Worm (Caenorhabditis elegans) whole organism, young adult: ENCODE results near the gene toca-2.

Experiments used
- D2030.7 ChIP-seq: fragments of 200-800 bp; sonication (Bioruptor generic); IDR thresholded peaks from 2 replicates; pipeline ENCODE4 v1.3.6; 2022; ENCODE audit warnings: missing genetic modification reagents, missing genetic modification characterization, missing compliant biosample characterization
- F33H1.4 ChIP-seq: fragments of 200-800 bp; sonication (Bioruptor generic); IDR thresholded peaks from 2 replicates; pipeline ENCODE4 v1.3.6; 2022; ENCODE audit warnings: missing genetic modification reagents, missing genetic modification characterization, missing compliant biosample characterization
- F49E8.2 ChIP-seq: sonication (generic microtip); optimal IDR thresholded peaks from 3 replicates; lab custom pipeline; 2017; ENCODE audit warnings: missing genetic modification characterization, mild to moderate bottlenecking, missing compliant biosample characterization, antibody characterized with exemption, moderate library complexity; ENCODE audit not compliant: insufficient read depth
- F57A8.1 ChIP-seq: fragments of 200-800 bp; sonication (Bioruptor generic); optimal IDR thresholded peaks from 2 replicates; lab custom pipeline; 2018; ENCODE audit warnings: mild to moderate bottlenecking, missing genetic modification characterization, moderate library complexity, missing compliant biosample characterization
- F57C9.4 ChIP-seq: sonication (generic microtip); optimal IDR thresholded peaks from 2 replicates; lab custom pipeline; 2017; ENCODE audit warnings: mild to moderate bottlenecking, missing genetic modification characterization, missing compliant biosample characterization
- K12H6.12 ChIP-seq: fragments of 200-800 bp; sonication (Bioruptor generic); optimal IDR thresholded peaks from 2 replicates; lab custom pipeline; 2018; ENCODE audit warnings: mild to moderate bottlenecking, missing genetic modification characterization, missing compliant biosample characterization
- Y53G8AR.9 ChIP-seq: fragments of 200-800 bp; sonication (Bioruptor generic); conservative IDR thresholded peaks from 2 replicates; pipeline ENCODE4 v1.3.6; 2022; ENCODE audit warnings: missing genetic modification reagents, missing genetic modification characterization, missing compliant biosample characterization
- Y67H2A.10 ChIP-seq: fragments of 200-800 bp; sonication (Bioruptor generic); conservative IDR thresholded peaks from 2 replicates; pipeline ENCODE4 v1.3.6; 2022; ENCODE audit warnings: missing genetic modification reagents, missing genetic modification characterization, missing compliant biosample characterization
- ama-1 ChIP-seq, 3 experiments: fragments of 150-350 bp in 1 of 3; sonication (generic microtip) in 2 of 3; optimal IDR thresholded peaks; 2 replicates each; lab custom pipeline; 2014 to 2018; ENCODE audit warnings: missing biosample characterization in 2 of 3, missing genetic modification characterization in 2 of 3, missing genetic modification reagents in 2 of 3
- aptf-3 ChIP-seq: fragments of 200-800 bp; sonication (Bioruptor generic); IDR thresholded peaks from 2 replicates; pipeline ENCODE4 v1.3.6; 2022; ENCODE audit warnings: missing genetic modification characterization, missing compliant biosample characterization
- chd-7 ChIP-seq: sonication (generic microtip); optimal IDR thresholded peaks from 2 replicates; lab custom pipeline; 2016; ENCODE audit warnings: mild to moderate bottlenecking, missing genetic modification characterization, moderate library complexity, missing compliant biosample characterization
- hlh-26 ChIP-seq: fragments of 200-800 bp; sonication (Bioruptor generic); conservative IDR thresholded peaks from 2 replicates; pipeline ENCODE4 v1.3.6; 2022; ENCODE audit warnings: missing genetic modification reagents, missing genetic modification characterization, missing compliant biosample characterization
- hmg-1.2 ChIP-seq: fragments of 200-800 bp; sonication (Bioruptor generic); IDR thresholded peaks from 2 replicates; pipeline ENCODE4 v1.3.6; 2022; ENCODE audit warnings: missing genetic modification reagents, missing genetic modification characterization, missing compliant biosample characterization
- hrde-1 ChIP-seq: sonication (generic microtip); optimal IDR thresholded peaks from 2 replicates; lab custom pipeline; 2016; ENCODE audit warnings: missing genetic modification characterization, mild to moderate bottlenecking, missing compliant biosample characterization, moderate library complexity, missing genotype, missing genetic modification reagents, borderline replicate concordance
- let-526 ChIP-seq: fragments of 200-800 bp; sonication (Bioruptor generic); IDR thresholded peaks from 2 replicates; pipeline ENCODE4 v1.3.6; 2022; ENCODE audit warnings: missing genetic modification reagents, missing genetic modification characterization, missing compliant biosample characterization
- let-607 ChIP-seq, 2 experiments: fragments of 200-800 bp in 1 of 2; sonication (Bioruptor generic) in 1 of 2; sonication (generic microtip) in 1 of 2; optimal IDR thresholded peaks; 2 replicates each; lab custom pipeline; 2016 to 2018; ENCODE audit warnings: mild to moderate bottlenecking in 2 of 2, missing compliant biosample characterization in 2 of 2, missing genetic modification characterization in 2 of 2, moderate library complexity in 2 of 2, missing genotype in 1 of 2
- lin-40 ChIP-seq: sonication (generic microtip); optimal IDR thresholded peaks from 2 replicates; lab custom pipeline; 2016; ENCODE audit warnings: missing genetic modification characterization, mild to moderate bottlenecking, missing compliant biosample characterization, missing genotype, missing genetic modification reagents
- lsl-1 ChIP-seq: fragments of 200-800 bp; sonication (Bioruptor generic); optimal IDR thresholded peaks from 2 replicates; lab custom pipeline; 2018; ENCODE audit warnings: mild to moderate bottlenecking, missing genetic modification characterization, moderate library complexity, missing compliant biosample characterization
- madf-8 ChIP-seq: fragments of 200-800 bp; sonication (Bioruptor generic); conservative IDR thresholded peaks from 2 replicates; pipeline ENCODE4 v1.3.6; 2022; ENCODE audit warnings: missing genetic modification reagents, missing genetic modification characterization, missing compliant biosample characterization
- mxl-1 ChIP-seq: sonication (generic microtip); optimal IDR thresholded peaks from 2 replicates; lab custom pipeline; 2016; ENCODE audit warnings: missing genetic modification characterization, missing compliant biosample characterization
- nfya-2 ChIP-seq: fragments of 200-800 bp; sonication (Bioruptor generic); IDR thresholded peaks from 2 replicates; pipeline ENCODE4 v1.3.6; 2022; ENCODE audit warnings: missing genetic modification reagents, missing genetic modification characterization, missing compliant biosample characterization
- nfyb-1 ChIP-seq: fragments of 200-800 bp; sonication (Bioruptor generic); IDR thresholded peaks from 2 replicates; pipeline ENCODE4 v1.3.6; 2022; ENCODE audit warnings: missing genetic modification reagents, missing genetic modification characterization, missing compliant biosample characterization
- nhr-179 ChIP-seq: sonication (generic microtip); optimal IDR thresholded peaks from 2 replicates; lab custom pipeline; 2016; ENCODE audit warnings: mild to moderate bottlenecking, missing genetic modification characterization, missing compliant biosample characterization
- nhr-80 ChIP-seq: sonication (generic microtip); optimal IDR thresholded peaks from 2 replicates; lab custom pipeline; 2016; ENCODE audit warnings: missing genetic modification characterization, missing compliant biosample characterization
- snpc-1.3 ChIP-seq: sonication (generic microtip); optimal IDR thresholded peaks from 2 replicates; lab custom pipeline; 2017; ENCODE audit warnings: missing genetic modification characterization, mild to moderate bottlenecking, missing compliant biosample characterization, antibody characterized with exemption, moderate library complexity, missing genotype, missing genetic modification reagents; ENCODE audit not compliant: insufficient read depth
- somi-1 ChIP-seq: fragments of 200-800 bp; sonication (Bioruptor generic); optimal IDR thresholded peaks from 2 replicates; lab custom pipeline; 2018; ENCODE audit warnings: mild to moderate bottlenecking, missing genetic modification characterization, missing compliant biosample characterization
- tbp1 ChIP-seq: fragments of 200-800 bp; sonication (Bioruptor generic); optimal IDR thresholded peaks from 2 replicates; lab custom pipeline; 2018; ENCODE audit warnings: mild to moderate bottlenecking, missing genetic modification characterization, missing compliant biosample characterization
- tbx-9 ChIP-seq: sonication (generic microtip); optimal IDR thresholded peaks from 2 replicates; lab custom pipeline; 2016; ENCODE audit warnings: borderline replicate concordance, missing genetic modification characterization, inconsistent platforms, missing compliant biosample characterization
- unc-130 ChIP-seq: sonication (generic microtip); optimal IDR thresholded peaks from 2 replicates; lab custom pipeline; 2016; ENCODE audit warnings: missing genetic modification reagents, missing genetic modification characterization, missing compliant biosample characterization
- unc-62 ChIP-seq: fragments of 150-350 bp; optimal IDR thresholded peaks from 2 replicates; lab custom pipeline; 2014; ENCODE audit warnings: missing biosample characterization, missing genetic modification reagents, missing genetic modification characterization
- ztf-25 ChIP-seq: fragments of 200-800 bp; sonication (Bioruptor generic); IDR thresholded peaks from 2 replicates; pipeline ENCODE4 v1.3.6; 2022; ENCODE audit warnings: missing genetic modification reagents, missing genetic modification characterization, missing compliant biosample characterization
- ztf-26 ChIP-seq: sonication (generic microtip); optimal IDR thresholded peaks from 2 replicates; lab custom pipeline; 2017; ENCODE audit warnings: missing genetic modification characterization, missing compliant biosample characterization
- ztf-28 ChIP-seq: fragments of 200-800 bp; sonication (Bioruptor generic); IDR thresholded peaks from 2 replicates; pipeline ENCODE4 v1.3.6; 2022; ENCODE audit warnings: missing genetic modification reagents, missing genetic modification characterization, missing compliant biosample characterization

toca-2 gene

ce11 chrIII:13729760-13730159 lies 25.9 kb upstream of the toca-2 start:
- TF ChIP-seq ztf-26 (tag; lab: Kevin White, UChicago) (no peak), tbx-9 (no peak), ztf-28 (GFP tag; lab: Robert Waterston, UW) (no peak), F57A8.1 (GFP tag; lab: Kevin White, UChicago) (no peak), nfya-2 (no peak), madf-8 (GFP tag; lab: Robert Waterston, UW) (no peak), snpc-1.3 (tag; lab: Kevin White, UChicago) (no peak), unc-130 (GFP tag; lab: Kevin White, UChicago) (no peak), tbp1 (GFP tag; lab: Kevin White, UChicago) (no peak), mxl-1 (tag; lab: Kevin White, UChicago) (no peak), aptf-3 (no peak)

- TF ChIP-seq F33H1.4 (GFP tag; lab: Robert Waterston, UW) = no peak
- no peak for TF ChIP-seq hlh-26 (GFP tag; lab: Robert Waterston, UW)
- no peak for TF ChIP-seq F49E8.2 (tag; lab: Kevin White, UChicago)
- no peak for TF ChIP-seq unc-62
- TF ChIP-seq ama-1 (optimal IDR thresholded peaks at IDR 0.05; lab: Kevin White, UChicago) = no peak
- no peak for TF ChIP-seq ama-1 (GFP tag; optimal IDR thresholded peaks at IDR 0.05; lab: Kevin White, UChicago)
- no peak for TF ChIP-seq let-526 (GFP tag; lab: Robert Waterston, UW)
Measured at ce11 chrIII:13731589-13731988, 24.1 kb upstream of the toca-2 start, which contains the start of gene W06F12.2. TSS of gene W06F12.2 (minus strand) at chrIII:13731689.

DNA sequence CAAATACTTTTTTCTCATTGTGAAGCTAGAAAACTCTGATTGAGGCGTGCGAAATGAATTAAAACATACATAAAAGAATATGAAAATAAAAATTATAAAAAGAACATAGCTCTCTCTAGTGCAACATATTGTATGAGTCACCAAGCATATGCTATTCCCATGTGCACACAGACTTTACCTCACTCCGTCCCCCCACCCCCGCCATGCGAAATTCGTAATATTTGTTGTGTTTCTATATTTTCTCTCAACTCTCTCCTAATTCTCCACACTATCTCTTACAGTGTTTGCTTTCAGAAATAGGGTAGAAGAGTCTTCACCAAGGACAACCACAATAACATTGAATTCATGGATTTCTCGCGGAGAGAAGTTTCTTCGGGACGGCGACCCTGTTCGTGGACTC lies 23.0 kb upstream of the toca-2 start:
- TF ChIP-seq hmg-1.2 (peak; percentile 5; the same call in 1 of the 2 replicates), chd-7 (tag; lab: Kevin White, UChicago) (no peak)

DNA sequence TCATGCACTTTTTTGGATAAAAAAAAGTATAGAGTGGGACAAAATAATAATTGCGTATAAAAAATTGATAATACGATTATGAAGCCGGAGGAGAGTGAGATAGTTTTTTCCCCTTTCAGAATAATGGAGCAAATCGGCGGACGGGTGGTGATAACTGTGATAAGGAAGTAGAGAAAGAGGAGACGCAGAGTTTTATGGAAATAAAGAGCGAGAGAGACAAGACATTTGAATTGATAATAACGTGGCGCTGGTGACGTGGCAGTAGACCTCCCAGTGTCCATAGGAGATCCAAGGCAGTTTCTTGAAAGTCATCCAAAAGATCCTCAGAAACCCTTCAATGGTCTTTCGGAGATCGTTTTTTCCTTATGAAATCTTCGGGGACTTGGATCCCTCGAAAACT lies 21.9 kb upstream of the toca-2 start:
- no peak for TF ChIP-seq Y53G8AR.9 (GFP tag; lab: Robert Waterston, UW)
- TF ChIP-seq chd-7 (tag; lab: Kevin White, UChicago) = no peak
- TF ChIP-seq D2030.7 (GFP tag; lab: Robert Waterston, UW) = no peak
- TF ChIP-seq F57C9.4 (tag; lab: Kevin White, UChicago) = no peak
- no peak for TF ChIP-seq nhr-179 (tag; lab: Kevin White, UChicago)
- no peak for TF ChIP-seq ztf-25
- peak; percentile 7 for TF ChIP-seq tbp1 (GFP tag; lab: Kevin White, UChicago)
- no peak for TF ChIP-seq hrde-1 (tag; lab: Kevin White, UChicago)
- TF ChIP-seq lin-40 (tag; lab: Kevin White, UChicago) = no peak
- peak; percentile 78 for TF ChIP-seq nhr-80 (tag; lab: Kevin White, UChicago)
- TF ChIP-seq somi-1 (GFP tag; lab: Kevin White, UChicago) = no peak
- peak; percentile 74 to 90 for TF ChIP-seq let-607 (tag; optimal IDR thresholded peaks at IDR 0.05; lab: Kevin White, UChicago)
- TF ChIP-seq K12H6.12 (tag; lab: Kevin White, UChicago) = no peak
- no peak for TF ChIP-seq lsl-1
- TF ChIP-seq Y67H2A.10 (GFP tag; lab: Robert Waterston, UW) = no peak
- TF ChIP-seq F57A8.1 (GFP tag; lab: Kevin White, UChicago) = no peak
- TF ChIP-seq nfyb-1 (GFP tag; lab: Robert Waterston, UW) = 0 out of 2 replicates have a peak, but pooled peaks have one; percentile 13
